Worm (Caenorhabditis elegans): ENCODE data around the gene smgl-2.

DNA sequence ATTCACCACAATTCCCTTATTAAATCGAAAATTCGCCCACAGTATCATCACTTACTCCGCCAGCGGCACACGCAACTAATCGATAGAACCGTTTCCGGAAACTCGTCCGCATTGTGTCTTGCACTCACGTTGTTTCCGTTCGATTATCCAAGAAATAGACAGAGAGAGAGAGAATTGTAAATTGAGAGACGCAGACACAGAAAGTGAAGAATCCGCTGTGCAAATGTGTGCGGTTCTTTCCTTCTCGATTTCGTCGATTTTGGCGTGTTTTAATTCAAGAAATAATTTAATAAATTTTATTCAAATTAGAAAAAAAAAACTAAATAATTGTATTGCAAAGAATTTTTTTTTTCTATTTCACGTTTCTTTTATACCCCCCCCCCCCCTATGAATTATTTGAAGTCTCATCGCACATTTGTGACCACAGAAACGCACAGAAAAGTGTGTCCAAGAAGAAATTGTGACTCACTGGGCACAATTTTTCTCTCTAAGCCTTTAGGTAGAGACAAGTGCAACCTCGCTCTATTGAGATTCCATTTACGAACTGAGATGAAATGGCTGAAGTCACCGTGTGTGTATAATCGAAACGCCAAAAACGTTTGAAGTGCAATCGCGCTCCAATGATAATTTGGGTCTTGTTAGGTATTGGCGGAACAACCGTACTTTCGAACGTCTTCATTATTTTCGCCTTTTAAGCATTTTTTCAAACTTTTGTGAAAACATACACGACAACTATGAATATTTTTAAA is 12.9 kb downstream of the smgl-2 start, which contains the start of gene nape-2:
- TF ChIP-seq him-1 (tag; optimal IDR thresholded peaks at IDR 0.05), result no peak
- no peak for TF ChIP-seq dao-5 (tag; optimal IDR thresholded peaks at IDR 0.05)
- TF ChIP-seq W03F9.2 (tag; optimal IDR thresholded peaks at IDR 0.05), result no peak

Measured in whole organism, L4/young adult.